Fruit fly (Drosophila melanogaster) whole organism, wandering third instar larva: ENCODE results near the gene CG15263.

Source experiments
- Abd-B ChIP-seq: fragments of >200 bp; optimal IDR thresholded peaks from 2 replicates; lab custom pipeline; 2017; ENCODE audit warnings: missing biosample characterization, missing genetic modification characterization
- CG32264 ChIP-seq: fragments of 200-800 bp; sonication (Bioruptor generic); optimal IDR thresholded peaks from 2 replicates; lab custom pipeline; 2016; ENCODE audit warnings: missing biosample characterization, missing genetic modification characterization
- CG9705 ChIP-seq: fragments of 200-800 bp; sonication (Bioruptor generic); optimal IDR thresholded peaks from 2 replicates; lab custom pipeline; 2018; ENCODE audit warnings: missing biosample characterization, mild to moderate bottlenecking, missing genetic modification characterization
- CrebA ChIP-seq: fragments of 200-800 bp; sonication (Bioruptor generic); optimal IDR thresholded peaks from 2 replicates; lab custom pipeline; 2016; ENCODE audit warnings: missing biosample characterization, mild to moderate bottlenecking, missing genetic modification characterization, borderline replicate concordance
- Dfd ChIP-seq: fragments of >200 bp; optimal IDR thresholded peaks from 2 replicates; lab custom pipeline; 2017; ENCODE audit warnings: missing biosample characterization, missing genetic modification characterization
- Dif ChIP-seq: fragments of 200-275, 200-300 bp; sonication (Bioruptor generic); optimal IDR thresholded peaks from 2 replicates; lab custom pipeline; 2018; ENCODE audit warnings: missing biosample characterization, missing genetic modification characterization; ENCODE audit not compliant: partially characterized antibody
- GATAd ChIP-seq: sonication (Bioruptor generic); optimal IDR thresholded peaks from 2 replicates; lab custom pipeline; 2016; ENCODE audit warnings: missing biosample characterization, missing genetic modification characterization
- HLH106 ChIP-seq: fragments of 200-800 bp; optimal IDR thresholded peaks from 3 replicates; lab custom pipeline; 2019; ENCODE audit warnings: missing biosample characterization, mild to moderate bottlenecking, missing genetic modification characterization, moderate library complexity
- Hnf4 ChIP-seq: fragments of 200-800 bp; sonication (Bioruptor generic); optimal IDR thresholded peaks from 2 replicates; lab custom pipeline; 2016; ENCODE audit warnings: missing biosample characterization, mild to moderate bottlenecking, missing genetic modification characterization
- Hr78 ChIP-seq: fragments of >200 bp; optimal IDR thresholded peaks from 2 replicates; lab custom pipeline; 2017; ENCODE audit warnings: missing biosample characterization, missing genetic modification characterization
- Hr83 ChIP-seq: fragments of 200-300 bp; sonication (Bioruptor generic); optimal IDR thresholded peaks from 2 replicates; lab custom pipeline; 2016; ENCODE audit warnings: missing biosample characterization, mild to moderate bottlenecking, missing genetic modification characterization, moderate library complexity; ENCODE audit not compliant: poor library complexity, severe bottlenecking
- Jra ChIP-seq: sonication (Bioruptor generic); optimal IDR thresholded peaks from 2 replicates; lab custom pipeline; 2016; ENCODE audit warnings: missing biosample characterization, missing genetic modification characterization
- Mio ChIP-seq: sonication (Bioruptor generic); optimal IDR thresholded peaks from 2 replicates; lab custom pipeline; 2016; ENCODE audit warnings: missing biosample characterization, missing genetic modification characterization
- Myc ChIP-seq: fragments of >200 bp; optimal IDR thresholded peaks from 2 replicates; lab custom pipeline; 2017
- N ChIP-seq: fragments of >200 bp; optimal IDR thresholded peaks from 2 replicates; lab custom pipeline; 2018; ENCODE audit warnings: missing biosample characterization, missing external identifiers, missing genetic modification characterization
- OdsH ChIP-seq: fragments of 200-800 bp; sonication (Bioruptor generic); optimal IDR thresholded peaks from 2 replicates; lab custom pipeline; 2016; ENCODE audit warnings: missing biosample characterization, mild to moderate bottlenecking, missing genetic modification characterization
- Rel ChIP-seq, 2 experiments: fragments of 200-800 bp; sonication (Bioruptor generic) in 1 of 2; optimal IDR thresholded peaks; 2 replicates in 1 of 2; 3 replicates in 1 of 2; lab custom pipeline; 2016 to 2019; ENCODE audit warnings: mild to moderate bottlenecking in 2 of 2, missing biosample characterization in 2 of 2, missing genetic modification characterization in 2 of 2, moderate library complexity in 1 of 2
- Sp1 ChIP-seq: fragments of 200-800 bp; sonication (Bioruptor generic); optimal IDR thresholded peaks from 3 replicates; lab custom pipeline; 2019; ENCODE audit warnings: missing biosample characterization, mild to moderate bottlenecking, missing genetic modification characterization, moderate library complexity
- Vsx2 ChIP-seq: fragments of 200-300, 225-300 bp; sonication (Bioruptor generic); optimal IDR thresholded peaks from 2 replicates; lab custom pipeline; 2018; ENCODE audit warnings: missing biosample characterization, missing genetic modification characterization; ENCODE audit not compliant: partially characterized antibody
- br ChIP-seq: fragments of 200-800 bp; sonication (Bioruptor generic); optimal IDR thresholded peaks from 2 replicates; lab custom pipeline; 2016; ENCODE audit warnings: missing biosample characterization, missing genetic modification characterization
- brk ChIP-seq: fragments of 200-800 bp; sonication (Bioruptor generic); optimal IDR thresholded peaks from 2 replicates; lab custom pipeline; 2016; ENCODE audit warnings: missing biosample characterization, mild to moderate bottlenecking, missing genetic modification characterization
- dl ChIP-seq, 2 experiments: fragments of 175-275, 200-275 bp in 1 of 2; fragments of 200-275 bp in 1 of 2; sonication (Bioruptor generic); optimal IDR thresholded peaks; lab custom pipeline; 2018; ENCODE audit warnings: mild to moderate bottlenecking in 2 of 2, missing biosample characterization in 2 of 2, missing genetic modification characterization in 2 of 2, moderate library complexity in 2 of 2; ENCODE audit not compliant: partially characterized antibody in 2 of 2, insufficient read depth in 1 of 2
- dmrt93B ChIP-seq: fragments of 200-800 bp; sonication (Bioruptor generic); optimal IDR thresholded peaks from 2 replicates; lab custom pipeline; 2018; ENCODE audit warnings: missing biosample characterization, mild to moderate bottlenecking, missing genetic modification characterization
- dsf ChIP-seq: sonication (Bioruptor generic); optimal IDR thresholded peaks from 2 replicates; lab custom pipeline; 2016; ENCODE audit warnings: missing biosample characterization, missing genetic modification characterization, borderline replicate concordance
- ey ChIP-seq: fragments of 200-800 bp; sonication (Bioruptor generic); optimal IDR thresholded peaks from 2 replicates; lab custom pipeline; 2016; ENCODE audit warnings: missing biosample characterization, missing genetic modification characterization
- foxo ChIP-seq, 2 experiments: fragments of 200-800 bp; sonication (Bioruptor generic); optimal IDR thresholded peaks; 2 replicates in 1 of 2; 3 replicates in 1 of 2; lab custom pipeline; 2016 to 2017; ENCODE audit warnings: missing biosample characterization in 2 of 2, missing genetic modification characterization in 2 of 2
- fru ChIP-seq: fragments of 200-800 bp; sonication (Bioruptor generic); optimal IDR thresholded peaks from 3 replicates; lab custom pipeline; 2016; ENCODE audit warnings: missing biosample characterization, mild to moderate bottlenecking, missing genetic modification characterization
- h ChIP-seq: fragments of 200-800 bp; sonication (Bioruptor generic); optimal IDR thresholded peaks from 3 replicates; lab custom pipeline; 2016; ENCODE audit warnings: missing biosample characterization, mild to moderate bottlenecking, missing genetic modification characterization
- jim ChIP-seq: fragments of 175-275, 200-325 bp; sonication (Bioruptor generic); optimal IDR thresholded peaks from 2 replicates; lab custom pipeline; 2016; ENCODE audit warnings: missing biosample characterization, mild to moderate bottlenecking, missing genetic modification characterization
- lola ChIP-seq: fragments of >200 bp; optimal IDR thresholded peaks from 2 replicates; lab custom pipeline; 2017; ENCODE audit warnings: missing biosample characterization, missing genetic modification characterization
- pan ChIP-seq: fragments of >200 bp; optimal IDR thresholded peaks from 2 replicates; lab custom pipeline; 2017
- psq ChIP-seq: fragments of 200-800 bp; sonication (Bioruptor generic); optimal IDR thresholded peaks from 3 replicates; lab custom pipeline; 2017; ENCODE audit warnings: missing biosample characterization, mild to moderate bottlenecking, missing genetic modification characterization, moderate library complexity
- rgr ChIP-seq: fragments of 200-800 bp; sonication (Bioruptor generic); optimal IDR thresholded peaks from 3 replicates; lab custom pipeline; 2016; ENCODE audit warnings: missing biosample characterization, mild to moderate bottlenecking, missing genetic modification characterization
- sage ChIP-seq: fragments of 200-800 bp; sonication (Bioruptor generic); optimal IDR thresholded peaks from 2 replicates; lab custom pipeline; 2016; ENCODE audit warnings: missing biosample characterization, mild to moderate bottlenecking, missing genetic modification characterization
- sv ChIP-seq: fragments of 200-800 bp; sonication (Bioruptor generic); optimal IDR thresholded peaks from 3 replicates; lab custom pipeline; 2016; ENCODE audit warnings: missing biosample characterization, missing genetic modification characterization
- tai ChIP-seq: sonication (Bioruptor generic); optimal IDR thresholded peaks from 2 replicates; lab custom pipeline; 2016; ENCODE audit warnings: missing biosample characterization, missing genetic modification characterization
- usp ChIP-seq: fragments of >200 bp; optimal IDR thresholded peaks from 2 replicates; lab custom pipeline; 2017; ENCODE audit warnings: missing biosample characterization, missing genetic modification characterization
- woc ChIP-seq: sonication (Bioruptor generic); optimal IDR thresholded peaks from 2 replicates; lab custom pipeline; 2016; ENCODE audit warnings: missing biosample characterization, mild to moderate bottlenecking, missing genetic modification characterization

Gene CG15263

dm6 chr2L:15274783-15275316 lies 9.9 kb upstream of the CG15263 start, which contains the start of gene UK114:
Gene UK114, minus strand, starts transcription at chr2L:15275091.
- TF ChIP-seq psq (GFP tag; lab: Kevin White, UChicago) (peak; percentile 39), lola (GFP tag; lab: Kevin White, UChicago) (no peak), brk (GFP tag; lab: Kevin White, UChicago) (peak; percentile 34), sv (no peak)

- no peak for TF ChIP-seq CG32264 (GFP tag; lab: Kevin White, UChicago)
- no peak for TF ChIP-seq tai (GFP tag; lab: Kevin White, UChicago)
- TF ChIP-seq woc (GFP tag; lab: Kevin White, UChicago) = peak; percentile 22
- no peak for TF ChIP-seq CG9705 (GFP tag; lab: Kevin White, UChicago)
- TF ChIP-seq usp (GFP tag; lab: Kevin White, UChicago) = no peak
- peak; percentile 16 for TF ChIP-seq br (GFP tag; lab: Kevin White, UChicago)
- TF ChIP-seq brk (GFP tag; lab: Kevin White, UChicago) = peak; percentile 14
- peak in 1 of 2 experiments; percentile 55 for TF ChIP-seq foxo (GFP tag; optimal IDR thresholded peaks at IDR 0.05; lab: Kevin White, UChicago)
- no peak for TF ChIP-seq dl (GFP tag; optimal IDR thresholded peaks at IDR 0.05; lab: Kevin White, UChicago; ENCODE audit: insufficient read depth in 1 of 2, partially characterized antibody in 2 of 2)
- peak; percentile 59 for TF ChIP-seq h
- no peak for TF ChIP-seq GATAd (GFP tag; lab: Kevin White, UChicago)
- TF ChIP-seq Dif (GFP tag; lab: Kevin White, UChicago) = no peak
- no peak for TF ChIP-seq jim (GFP tag; lab: Kevin White, UChicago)
- no peak for TF ChIP-seq Dfd
- TF ChIP-seq psq (GFP tag; lab: Kevin White, UChicago) = no peak
- no peak for TF ChIP-seq Jra (GFP tag; lab: Kevin White, UChicago)
- TF ChIP-seq Hr83 (GFP tag; lab: Kevin White, UChicago) = no peak
- TF ChIP-seq Myc (lab: Kevin White, UChicago) = no peak
- peak; percentile 11 for TF ChIP-seq dmrt93B (GFP tag; lab: Kevin White, UChicago)
- TF ChIP-seq Abd-B (GFP tag; lab: Kevin White, UChicago) = no peak
- TF ChIP-seq rgr (GFP tag; lab: Kevin White, UChicago) = peak; percentile 60
- peak; percentile 50 for TF ChIP-seq HLH106
- peak; percentile 21 for TF ChIP-seq OdsH
- TF ChIP-seq fru (GFP tag; lab: Kevin White, UChicago) = peak; percentile 38
- TF ChIP-seq sv = no peak
- TF ChIP-seq Hr78 (GFP tag; lab: Kevin White, UChicago) = no peak
- peak; percentile 40 for TF ChIP-seq Hnf4
- no peak for TF ChIP-seq dsf (GFP tag; lab: Kevin White, UChicago)
- TF ChIP-seq Rel (GFP tag; optimal IDR thresholded peaks at IDR 0.05; lab: Kevin White, UChicago) = no peak
- TF ChIP-seq Rel (tag; optimal IDR thresholded peaks at IDR 0.05; lab: Kevin White, UChicago) = no peak
- TF ChIP-seq Mio (GFP tag; lab: Kevin White, UChicago) = no peak
- no peak for TF ChIP-seq Vsx2
- TF ChIP-seq ey = peak; percentile 54
- no peak for TF ChIP-seq N (GFP tag; lab: Kevin White, UChicago)
- no peak for TF ChIP-seq pan (lab: Kevin White, UChicago)
- no peak for TF ChIP-seq sage (GFP tag; lab: Kevin White, UChicago)
- peak; percentile 19 for TF ChIP-seq Sp1
- TF ChIP-seq CrebA (GFP tag; lab: Kevin White, UChicago) = no peak
- TF ChIP-seq lola (GFP tag; lab: Kevin White, UChicago) = no peak
Observed at dm6 chr2L:15275794-15276193, 9.0 kb upstream of the CG15263 start.

dm6 chr2L:15280975-15281374 lies 3.8 kb upstream of the CG15263 start:
- TF ChIP-seq OdsH (peak; percentile 30), br (GFP tag; lab: Kevin White, UChicago) (peak; percentile 18), rgr (GFP tag; lab: Kevin White, UChicago) (peak; percentile 20), HLH106 (peak; percentile 57), h (peak; percentile 41), tai (GFP tag; lab: Kevin White, UChicago) (no peak), fru (GFP tag; lab: Kevin White, UChicago) (peak; percentile 52), pan (lab: Kevin White, UChicago) (no peak), woc (GFP tag; lab: Kevin White, UChicago) (peak; percentile 31), psq (GFP tag; lab: Kevin White, UChicago) (peak; percentile 36), dl (GFP tag; optimal IDR thresholded peaks at IDR 0.05; lab: Kevin White, UChicago; ENCODE audit: insufficient read depth in 1 of 2, partially characterized antibody in 2 of 2) (no peak), ey (peak; percentile 41), usp (GFP tag; lab: Kevin White, UChicago) (no peak), foxo (GFP tag; optimal IDR thresholded peaks at IDR 0.05; lab: Kevin White, UChicago) (peak in 1 of 2 experiments; percentile 28), Sp1 (peak; percentile 69), dmrt93B (GFP tag; lab: Kevin White, UChicago) (peak; percentile 25), Vsx2 (no peak), CG9705 (GFP tag; lab: Kevin White, UChicago) (no peak)
